Worm (Caenorhabditis elegans) whole organism, L4/young adult: ENCODE data around the gene C53B7.2.
A peak's percentile ranks its signal among the peaks of the same experiment; 100 is the strongest.

Source experiments
- W03F9.2 ChIP-seq: fragments of 150-350 bp; optimal IDR thresholded peaks from 2 replicates; lab custom pipeline; 2014; ENCODE audit warnings: missing biosample characterization, missing genetic modification characterization
- dao-5 ChIP-seq: sonication (generic microtip); optimal IDR thresholded peaks from 2 replicates; lab custom pipeline; 2016; ENCODE audit warnings: missing genotype, missing genetic modification characterization, moderate library complexity, missing compliant biosample characterization
- him-1 ChIP-seq: sonication (generic microtip); optimal IDR thresholded peaks from 2 replicates; lab custom pipeline; 2016; ENCODE audit warnings: missing genotype, missing genetic modification reagents, missing genetic modification characterization, missing compliant biosample characterization

C53B7.2 gene

DNA sequence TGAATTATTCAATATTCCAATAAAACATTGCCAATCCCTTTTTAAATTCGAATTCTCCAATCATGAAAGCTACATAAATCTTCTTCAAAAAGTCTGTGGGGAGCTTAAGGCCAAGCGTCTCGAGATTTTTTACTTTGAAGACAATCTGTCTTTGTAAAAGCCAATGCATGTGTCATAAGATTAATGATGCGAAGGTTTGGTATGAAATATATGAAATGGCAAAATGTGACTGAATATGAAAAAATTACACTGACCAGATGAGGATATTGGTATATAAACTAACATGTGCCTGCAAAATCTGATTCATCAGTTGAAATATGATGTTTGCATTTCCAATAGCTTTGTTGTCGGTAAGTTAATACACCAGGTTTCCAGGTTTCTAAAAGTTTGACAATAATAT lies at the start of gene C53B7.2:
Gene C53B7.2, plus strand, starts transcription at position 301 of the 400 bp plus-strand sequence.
- no peak for TF ChIP-seq W03F9.2
- TF ChIP-seq dao-5 (tag; lab: Kevin White, UChicago) = no peak
- no peak for TF ChIP-seq him-1 (tag; lab: Kevin White, UChicago)

DNA sequence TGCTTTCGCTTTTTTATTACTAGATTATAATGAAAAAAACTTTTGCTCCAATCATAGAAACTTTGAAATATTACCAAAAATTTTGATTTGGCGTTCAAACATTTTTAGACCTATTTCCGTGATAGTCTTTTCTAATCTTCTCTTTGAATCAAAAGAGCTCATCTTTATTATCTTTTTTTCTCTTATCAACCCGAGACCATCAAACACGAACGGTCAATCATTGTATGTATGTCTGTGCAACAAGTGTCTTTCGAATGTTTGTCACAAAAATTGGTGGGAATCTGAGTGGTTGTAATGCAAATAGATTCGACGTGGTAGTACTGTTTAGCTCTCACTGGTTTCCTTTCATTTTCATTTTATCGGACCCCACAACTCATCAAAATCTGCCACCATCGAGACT lies 46.3 kb upstream of the C53B7.2 start, which contains the start of gene M03A8.3:
Gene M03A8.3, plus strand, starts transcription at position 278 of the 400 bp plus-strand sequence.
- TF ChIP-seq dao-5 (tag; lab: Kevin White, UChicago) (no peak), W03F9.2 (no peak), him-1 (tag; lab: Kevin White, UChicago) (no peak)

DNA sequence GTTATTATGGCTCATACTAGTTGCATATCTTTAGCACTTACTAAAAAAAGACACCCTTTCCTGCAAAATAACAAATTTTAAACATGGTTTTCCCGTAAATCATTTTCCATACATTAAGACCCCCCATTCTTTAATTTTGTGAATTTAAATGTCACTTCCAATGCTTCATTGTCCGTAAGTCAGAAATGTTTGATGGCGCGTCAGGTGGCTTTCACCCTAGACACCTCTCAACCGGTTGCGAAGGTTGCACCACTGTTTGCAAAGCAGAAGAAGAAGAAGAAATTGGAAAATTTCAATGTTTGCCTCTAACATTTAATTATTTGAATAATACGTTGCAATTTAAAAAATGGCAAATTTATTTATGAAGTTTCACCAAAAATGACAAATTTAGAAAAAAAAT lies 44.5 kb upstream of the C53B7.2 start:
- TF ChIP-seq him-1 (tag; lab: Kevin White, UChicago) = no peak
- no peak for TF ChIP-seq W03F9.2
- TF ChIP-seq dao-5 (tag; lab: Kevin White, UChicago) = no peak

DNA sequence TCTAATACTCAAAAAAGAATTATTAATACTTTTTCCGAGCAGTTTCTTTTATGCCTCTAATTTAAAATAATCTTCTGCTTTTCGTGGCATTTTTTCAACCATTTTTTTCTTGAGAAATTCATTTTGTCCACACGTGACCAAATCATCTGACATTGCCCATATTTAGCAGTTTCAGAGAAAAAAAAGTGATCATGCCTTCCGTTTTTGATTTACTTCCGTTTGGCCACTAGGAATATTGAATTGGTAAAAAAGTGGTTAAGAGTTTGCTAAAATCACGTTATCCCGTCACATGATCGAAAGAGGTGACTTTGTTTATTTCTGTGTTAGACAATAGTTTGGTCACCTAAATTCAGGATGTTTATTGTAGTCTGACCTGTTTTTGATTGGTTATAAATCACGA lies 41.6 kb upstream of the C53B7.2 start:
- TF ChIP-seq W03F9.2 (no peak), dao-5 (tag; lab: Kevin White, UChicago) (no peak), him-1 (tag; lab: Kevin White, UChicago) (no peak)

DNA sequence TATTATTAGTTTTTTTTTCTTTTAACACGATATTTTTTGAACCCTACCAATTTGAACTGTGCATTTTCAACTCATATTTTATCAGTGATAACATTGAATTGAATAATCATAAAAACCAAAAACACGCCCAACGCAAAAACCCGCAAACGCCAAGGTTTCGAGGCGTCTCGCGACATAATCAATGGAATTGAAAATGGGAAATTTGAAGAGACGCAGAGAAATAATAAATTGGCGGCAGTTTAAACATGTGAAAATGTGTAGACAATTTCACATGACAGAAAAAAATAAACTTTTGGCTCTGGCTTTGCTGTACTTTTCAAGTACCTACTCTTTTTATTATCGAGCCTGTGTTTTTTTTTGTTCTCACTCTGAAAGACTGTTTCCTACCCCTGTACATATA lies 41.2 kb upstream of the C53B7.2 start:
- TF ChIP-seq him-1 (tag; lab: Kevin White, UChicago) = no peak
- TF ChIP-seq W03F9.2 = peak; percentile 4

DNA sequence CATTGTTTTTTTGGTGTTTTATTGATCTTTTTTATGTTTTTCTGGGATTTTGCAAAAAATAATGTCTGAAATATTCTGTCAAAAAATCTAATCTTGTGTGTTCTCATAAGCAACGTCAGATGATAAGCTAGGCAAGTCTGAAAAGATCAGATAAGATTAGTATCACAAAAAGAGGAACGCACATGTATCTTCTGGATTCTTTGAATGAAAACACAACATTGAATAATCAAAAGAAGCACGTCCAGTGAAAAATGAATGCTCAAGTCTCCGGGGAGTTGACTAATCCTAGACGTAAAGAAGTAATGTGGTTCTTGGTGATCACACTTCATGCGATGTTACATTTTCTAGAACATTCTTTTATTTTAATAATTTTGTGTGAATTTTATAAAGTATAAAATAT lies 40.6 kb upstream of the C53B7.2 start:
- TF ChIP-seq W03F9.2 (no peak), dao-5 (tag; lab: Kevin White, UChicago) (no peak), him-1 (tag; lab: Kevin White, UChicago) (no peak)

DNA sequence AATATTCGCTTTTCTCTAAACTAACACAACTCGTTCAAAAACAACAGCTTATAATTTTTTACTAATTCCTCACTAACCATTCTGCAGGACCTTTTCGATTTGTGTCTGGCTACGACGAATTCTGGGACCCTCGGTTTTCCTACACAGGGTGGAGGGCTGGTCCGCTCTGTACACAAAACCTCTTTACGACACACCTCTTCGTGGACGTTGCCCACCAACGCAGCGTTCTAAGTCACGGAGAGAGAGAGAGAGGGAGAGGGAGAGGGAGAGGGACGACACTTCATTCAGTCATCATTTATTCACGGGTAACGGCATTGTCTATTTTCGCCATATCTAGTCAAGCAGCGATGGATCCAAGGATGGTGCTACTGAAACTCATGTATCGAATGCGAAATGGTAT lies 39.6 kb upstream of the C53B7.2 start, which contains the start of gene atg-2:
Gene atg-2, plus strand, starts transcription at position 301 of the 400 bp plus-strand sequence.
- TF ChIP-seq him-1 (tag; lab: Kevin White, UChicago) (no peak), dao-5 (tag; lab: Kevin White, UChicago) (no peak), W03F9.2 (no peak)

DNA sequence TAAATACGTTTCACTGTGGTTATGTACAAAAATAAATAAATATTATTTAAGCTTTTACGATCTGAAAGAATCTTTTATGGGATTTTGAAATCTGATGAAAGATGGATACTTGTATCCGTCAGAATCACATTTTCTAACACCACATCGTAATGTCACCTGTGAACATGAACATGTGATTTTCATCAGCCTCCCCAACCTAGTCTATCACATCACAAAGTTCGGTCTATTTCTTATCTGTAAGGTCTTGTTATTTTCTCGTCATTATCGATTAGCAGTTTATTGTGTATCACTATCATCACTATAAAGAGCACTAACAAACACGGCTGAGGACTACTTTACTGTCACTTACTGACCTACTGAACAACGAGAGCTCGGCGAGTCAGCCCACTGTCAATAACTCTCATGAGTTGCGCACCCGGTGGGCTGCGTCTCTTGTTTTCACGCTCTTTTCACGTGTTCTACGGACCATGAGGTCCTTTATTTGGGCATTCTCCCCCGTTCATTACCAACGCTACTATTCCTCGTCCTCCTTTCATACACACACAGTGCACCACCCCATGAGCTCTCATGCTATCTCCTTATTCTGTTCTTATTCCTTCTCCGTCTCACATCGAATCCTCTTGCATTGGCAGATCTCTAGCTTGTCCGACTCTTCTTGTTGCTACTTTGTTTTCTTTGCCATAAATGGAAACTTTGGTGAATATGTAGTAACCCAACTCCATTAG lies 38.7 kb upstream of the C53B7.2 start:
- TF ChIP-seq dao-5 (tag; lab: Kevin White, UChicago) (no peak), him-1 (tag; lab: Kevin White, UChicago) (no peak), W03F9.2 (no peak)

DNA sequence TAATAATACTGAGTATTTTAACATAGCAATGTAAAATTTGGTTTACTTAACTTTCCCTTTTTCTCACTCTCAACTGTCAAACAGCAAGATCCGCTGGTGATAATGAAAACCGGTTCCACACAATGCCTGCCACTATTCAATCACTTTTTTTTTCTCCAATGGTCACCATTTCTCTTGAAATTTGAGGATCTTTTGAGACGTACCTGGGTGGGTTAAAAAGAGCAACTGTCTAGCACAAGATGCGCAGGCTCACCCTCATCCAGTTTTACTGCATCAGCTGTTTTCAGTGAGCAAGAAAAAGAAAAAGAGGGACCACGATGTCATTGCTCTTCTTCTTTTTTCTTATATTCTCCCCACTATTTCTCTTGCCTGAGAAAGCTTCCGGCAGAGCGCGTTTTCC lies 37.8 kb upstream of the C53B7.2 start:
- TF ChIP-seq W03F9.2 (no peak), dao-5 (tag; lab: Kevin White, UChicago) (no peak), him-1 (tag; lab: Kevin White, UChicago) (no peak)

DNA sequence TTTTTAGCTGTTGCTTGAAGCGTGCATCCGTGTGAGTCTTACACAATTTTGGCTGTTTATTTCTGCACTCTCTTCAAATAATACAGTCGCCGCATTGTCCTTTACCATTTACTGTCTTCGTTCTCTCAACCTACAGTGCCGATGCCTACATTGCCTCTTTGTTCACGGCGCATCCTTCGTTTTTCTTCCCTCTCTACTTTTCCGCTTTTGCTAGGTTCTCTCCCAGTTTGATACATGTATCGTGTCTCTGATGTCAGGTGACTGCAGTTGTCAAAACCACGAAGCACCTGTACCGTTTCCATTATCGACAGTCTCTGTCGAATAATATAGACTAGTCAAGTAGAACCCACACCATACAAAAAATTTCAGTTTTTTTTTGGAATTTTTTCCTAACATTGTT lies 37.4 kb upstream of the C53B7.2 start:
- TF ChIP-seq dao-5 (tag; lab: Kevin White, UChicago) (no peak), him-1 (tag; lab: Kevin White, UChicago) (no peak), W03F9.2 (no peak)

DNA sequence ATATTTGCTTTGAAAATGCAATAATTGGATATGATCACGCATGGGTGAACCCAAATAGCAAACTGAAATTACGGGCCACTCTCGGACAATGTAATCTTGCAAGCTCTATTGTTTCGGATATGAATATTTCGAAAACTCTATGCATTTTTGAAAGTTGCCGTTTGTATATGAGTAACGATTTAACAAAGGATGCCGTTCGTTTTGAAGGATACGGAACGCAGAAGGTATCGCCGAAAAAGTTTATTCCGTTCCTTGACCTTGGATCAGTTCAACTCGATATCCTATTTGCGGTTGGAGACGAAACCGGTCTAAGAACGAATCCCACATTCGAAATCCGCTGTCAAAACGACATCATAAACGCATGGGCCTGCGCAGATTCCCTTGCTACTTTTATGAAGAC lies 33.0 kb upstream of the C53B7.2 start:
- no peak for TF ChIP-seq dao-5 (tag; lab: Kevin White, UChicago)
- no peak for TF ChIP-seq W03F9.2
- TF ChIP-seq him-1 (tag; lab: Kevin White, UChicago) = no peak

DNA sequence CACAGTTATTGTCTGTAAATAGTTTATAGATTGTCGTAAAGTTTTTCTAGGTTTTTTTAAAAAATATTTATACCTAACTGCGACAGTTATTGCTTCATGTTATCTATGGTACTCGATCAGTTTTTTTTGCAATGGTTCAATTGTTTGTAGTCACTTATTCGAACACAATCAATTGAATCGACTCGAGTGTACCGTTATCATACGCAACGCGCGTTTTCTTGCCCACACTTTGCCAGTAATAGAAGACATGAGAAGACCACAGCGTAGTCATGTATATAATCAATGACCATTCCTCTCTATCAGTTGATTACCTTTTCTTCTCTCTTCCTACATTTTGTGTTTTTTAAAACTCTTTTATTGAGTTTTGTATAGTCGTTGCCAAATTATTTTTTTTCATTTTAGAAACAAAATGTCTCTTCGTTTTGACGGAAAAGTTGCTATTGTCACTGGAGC lies 28.0 kb upstream of the C53B7.2 start, which contains the start of gene dhs-28:
Gene dhs-28, plus strand, starts transcription at position 403 of the 453 bp plus-strand sequence.
- TF ChIP-seq him-1 (tag; lab: Kevin White, UChicago) (no peak), W03F9.2 (no peak), dao-5 (tag; lab: Kevin White, UChicago) (no peak)

DNA sequence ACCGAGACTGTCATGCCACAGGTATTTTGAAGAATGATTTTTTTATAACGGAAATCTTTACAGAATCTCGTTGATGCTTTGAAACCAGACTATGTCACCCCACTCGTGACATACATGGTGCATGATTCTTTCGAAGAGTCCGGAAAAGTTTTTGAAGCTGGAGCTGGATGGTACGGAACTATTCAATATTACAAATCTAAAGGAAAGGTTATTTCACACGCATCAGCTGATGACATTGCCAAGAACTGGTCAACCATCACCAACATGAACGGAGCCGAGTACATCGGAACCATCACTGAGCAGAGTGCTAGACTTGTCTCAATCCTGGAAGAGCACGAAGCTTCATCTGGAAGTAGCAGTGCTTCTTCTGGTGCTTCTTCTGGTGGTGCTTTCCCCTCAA lies 26.9 kb upstream of the C53B7.2 start:
- TF ChIP-seq W03F9.2 (no peak), him-1 (tag; lab: Kevin White, UChicago) (no peak), dao-5 (tag; lab: Kevin White, UChicago) (no peak)

DNA sequence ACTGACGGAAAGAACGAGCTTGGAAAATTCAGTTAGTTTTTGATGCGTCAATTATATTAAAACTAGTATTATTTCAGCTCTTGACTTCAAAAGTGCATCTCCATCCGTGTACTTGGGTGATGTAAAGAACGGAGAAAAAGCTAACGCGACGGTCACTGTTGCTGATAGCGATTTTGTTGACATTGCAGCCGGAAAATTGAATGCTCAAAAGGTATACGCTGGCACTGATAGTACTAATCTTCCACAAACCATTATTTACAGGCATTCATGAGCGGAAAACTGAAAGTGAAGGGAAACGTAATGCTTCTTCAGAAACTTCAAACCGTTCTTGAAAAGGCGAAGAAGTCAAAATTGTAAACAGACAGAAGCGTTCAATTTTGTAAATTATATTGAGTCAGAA lies 26.4 kb upstream of the C53B7.2 start:
- TF ChIP-seq dao-5 (tag; lab: Kevin White, UChicago) (no peak), W03F9.2 (no peak), him-1 (tag; lab: Kevin White, UChicago) (no peak)

DNA sequence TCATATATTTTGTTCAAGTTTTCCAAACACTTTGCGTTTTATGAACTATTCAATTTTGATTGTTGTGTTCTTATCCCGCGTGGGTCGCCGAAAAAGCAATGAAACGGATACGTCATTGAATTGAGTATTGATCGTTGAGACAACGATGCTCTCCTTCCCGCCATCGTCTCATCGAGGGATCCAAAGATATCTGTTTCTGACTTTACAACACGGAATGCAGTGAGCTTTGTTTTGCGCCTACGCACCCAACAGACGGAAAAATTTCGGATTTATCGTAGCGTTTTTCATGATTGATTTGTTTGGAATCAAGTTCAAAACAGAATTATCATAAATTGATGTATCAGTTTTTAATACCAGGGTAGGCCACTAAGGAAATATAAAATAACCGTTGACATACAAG lies 23.5 kb upstream of the C53B7.2 start:
- TF ChIP-seq W03F9.2 (no peak), dao-5 (tag; lab: Kevin White, UChicago) (no peak), him-1 (tag; lab: Kevin White, UChicago) (no peak)
